Fruit fly (Drosophila melanogaster) ovary, adult (tissue): ENCODE data around the gene CG10405.

ENCODE experiments used
- CG17801 ChIP-seq: fragments of 200-800 bp; optimal IDR thresholded peaks from 2 replicates; lab custom pipeline; 2019; ENCODE audit warnings: missing biosample characterization, mild to moderate bottlenecking, missing genetic modification characterization, moderate library complexity; ENCODE audit not compliant: partially characterized antibody

The CG10405 gene

DNA sequence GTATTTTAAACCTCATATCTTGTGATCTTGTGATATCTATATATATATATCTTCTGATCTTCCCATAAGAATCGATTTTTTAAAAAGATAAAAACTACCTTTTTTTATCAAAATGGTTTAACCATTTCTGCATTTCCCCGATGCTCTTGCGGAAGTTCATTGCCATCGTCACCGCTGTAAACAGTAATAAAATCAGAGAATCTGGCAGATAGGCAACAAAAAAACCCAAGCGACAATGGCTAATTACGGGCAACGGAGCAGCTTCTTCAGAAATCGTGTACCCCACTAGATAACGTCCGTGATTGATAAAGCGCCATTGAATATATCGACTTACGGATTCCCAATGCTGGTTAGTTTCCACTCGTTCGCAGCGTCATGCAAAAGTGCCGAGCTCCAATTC is at the start of gene CG10405:
Gene CG10405 (plus strand): TSS at position 301 of the 400 bp plus-strand sequence.
- TF ChIP-seq CG17801 (GFP tag; lab: Kevin White, UChicago), result no peak

dm6 chr3R:16406618-16407017 is 47.7 kb upstream of the CG10405 start:
- TF ChIP-seq CG17801 (GFP tag; lab: Kevin White, UChicago), result no peak

dm6 chr3R:16408434-16408833 is 45.9 kb upstream of the CG10405 start:
- TF ChIP-seq CG17801 (GFP tag; lab: Kevin White, UChicago), result no peak

DNA sequence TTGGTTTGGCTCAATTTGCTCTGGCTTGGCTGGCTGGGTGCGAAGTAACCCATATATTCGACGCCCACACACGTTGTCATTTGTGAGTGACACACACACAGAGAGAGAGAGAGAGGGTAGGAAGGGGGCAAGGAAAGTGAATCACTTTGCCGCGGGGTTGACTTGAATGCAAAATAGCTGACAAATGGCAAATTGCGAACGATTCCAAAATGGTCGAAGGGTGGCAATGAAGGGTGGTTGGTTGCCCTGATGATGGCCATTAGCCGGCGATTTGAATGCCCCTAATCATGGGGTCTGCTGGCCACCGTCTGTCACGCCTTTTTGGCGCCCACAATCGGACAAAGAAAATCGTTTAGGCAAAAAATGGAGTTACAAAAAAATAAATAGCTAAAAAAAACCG is 43.6 kb upstream of the CG10405 start:
- no peak for TF ChIP-seq CG17801 (GFP tag; lab: Kevin White, UChicago)

dm6 chr3R:16413734-16414133 is 40.6 kb upstream of the CG10405 start:
- TF ChIP-seq CG17801 (GFP tag; lab: Kevin White, UChicago), result no peak

- TF ChIP-seq CG17801 (GFP tag; lab: Kevin White, UChicago), result no peak
Observed at dm6 chr3R:16416508-16416907, 37.8 kb upstream of the CG10405 start.

- TF ChIP-seq CG17801 (GFP tag; lab: Kevin White, UChicago), result no peak
Observed at dm6 chr3R:16423323-16423722, 31.0 kb upstream of the CG10405 start.

- no peak for TF ChIP-seq CG17801 (GFP tag; lab: Kevin White, UChicago)
Observed at dm6 chr3R:16427520-16427919, 26.8 kb upstream of the CG10405 start.

dm6 chr3R:16430381-16430780 is 23.9 kb upstream of the CG10405 start, which contains the start of gene CG31279:
Gene CG31279 (plus strand): TSS chr3R:16430681.
- no peak for TF ChIP-seq CG17801 (GFP tag; lab: Kevin White, UChicago)

DNA sequence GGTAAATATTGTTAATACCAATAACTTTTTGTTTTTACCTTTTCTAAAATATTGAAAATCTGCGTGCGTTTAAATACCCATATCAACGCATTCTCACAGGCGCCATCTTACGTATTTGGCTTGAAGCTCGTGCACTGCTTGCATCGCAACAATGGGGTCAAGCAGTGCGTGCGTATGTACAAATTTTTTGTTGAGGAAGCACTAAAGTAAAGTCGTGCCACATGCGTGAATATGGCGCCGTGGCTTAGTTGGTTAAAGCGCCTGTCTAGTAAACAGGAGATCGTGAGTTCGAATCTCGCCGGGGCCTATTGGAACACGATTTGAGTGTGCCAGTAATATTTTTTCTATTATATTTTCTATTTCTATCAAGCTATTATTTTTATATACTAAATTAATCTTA is 22.6 kb upstream of the CG10405 start:
- TF ChIP-seq CG17801 (GFP tag; lab: Kevin White, UChicago), result peak; percentile 25

DNA sequence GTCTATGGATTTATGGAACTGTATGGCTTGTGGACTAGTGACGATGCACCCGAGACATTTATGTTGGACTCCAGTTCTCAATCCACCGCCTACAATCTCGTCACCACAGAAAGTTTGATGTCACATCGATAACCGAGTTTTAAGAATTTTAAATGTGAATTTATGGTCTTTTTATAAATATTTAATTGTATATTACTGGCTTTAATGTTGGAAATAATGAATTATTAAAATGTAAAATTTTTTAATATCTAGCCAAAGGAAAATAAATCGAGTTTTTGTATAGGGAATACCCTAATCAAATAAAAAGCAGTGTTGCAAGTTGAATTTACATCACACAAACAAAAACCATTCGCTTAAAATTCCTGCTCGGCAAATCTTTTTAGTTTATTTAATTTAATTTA is 21.6 kb upstream of the CG10405 start, which contains the start of gene Fntb:
Gene Fntb (plus strand): TSS at position 334 of the 401 bp plus-strand sequence.
- TF ChIP-seq CG17801 (GFP tag; lab: Kevin White, UChicago), result peak; percentile 79

- no peak for TF ChIP-seq CG17801 (GFP tag; lab: Kevin White, UChicago)
Observed at dm6 chr3R:16434599-16434998, 19.7 kb upstream of the CG10405 start, which contains the start of gene CG14881. Gene CG14881 (plus strand): TSS chr3R:16434899.

DNA sequence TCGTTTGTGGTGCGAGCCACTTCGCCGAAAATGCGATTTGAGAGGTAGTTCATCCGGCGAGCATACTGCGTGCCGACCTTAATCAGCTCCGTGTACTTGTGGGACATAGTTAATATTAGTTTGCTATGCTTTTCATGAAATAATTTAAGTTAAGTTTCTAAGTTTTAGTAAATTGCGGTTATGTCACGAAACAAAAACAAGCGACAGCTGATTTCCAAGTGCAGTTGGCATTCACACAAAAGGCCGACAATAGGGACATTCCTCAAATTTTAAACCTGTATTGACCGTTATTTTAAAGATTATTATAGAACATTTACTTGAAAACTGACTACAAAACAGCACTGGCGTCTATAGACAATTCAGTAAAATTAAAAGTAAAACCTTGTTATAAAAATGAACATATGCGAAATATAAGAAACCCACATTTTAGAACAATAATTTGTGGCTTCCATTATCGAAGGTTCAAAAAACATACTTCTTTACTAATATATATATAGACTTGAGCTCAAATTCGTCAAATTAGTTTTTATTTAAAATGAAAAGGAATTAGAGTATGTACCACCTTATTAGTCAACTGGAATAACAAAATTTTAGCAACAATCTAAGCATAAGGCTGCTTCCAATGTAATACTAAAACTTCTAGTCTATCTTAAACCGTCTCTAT is 17.8 kb upstream of the CG10405 start, which contains the start of gene mRpS33:
Gene mRpS33 (minus strand): TSS at position 224 of the 664 bp plus-strand sequence.
- no peak for TF ChIP-seq CG17801 (GFP tag; lab: Kevin White, UChicago)

- peak; percentile 61 for TF ChIP-seq CG17801 (GFP tag; lab: Kevin White, UChicago)
Observed at dm6 chr3R:16441367-16441923, 12.8 kb upstream of the CG10405 start, which contains the start of gene ema. Gene ema (minus strand): TSS chr3R:16441661.

- peak; percentile 87 for TF ChIP-seq CG17801 (GFP tag; lab: Kevin White, UChicago)
Observed at dm6 chr3R:16442937-16443336, 11.4 kb upstream of the CG10405 start, which contains the start of the genes Ttc1 and CG14882. Gene Ttc1 (minus strand): TSS chr3R:16443007. Gene CG14882 (plus strand): TSS chr3R:16443207.

- no peak for TF ChIP-seq CG17801 (GFP tag; lab: Kevin White, UChicago)
Observed at dm6 chr3R:16446836-16447235, 7.5 kb upstream of the CG10405 start.
